Worm (Caenorhabditis elegans) whole organism, L3 larva: ENCODE results near the gene ekl-6.

Source experiments
- R02D3.7 ChIP-seq: fragments of 150-350 bp; optimal IDR thresholded peaks from 2 replicates; lab custom pipeline; 2014; ENCODE audit warnings: missing biosample characterization, missing genetic modification characterization
- ZK546.5 ChIP-seq: sonication (generic microtip); optimal IDR thresholded peaks from 2 replicates; lab custom pipeline; 2017; ENCODE audit warnings: missing biosample characterization, missing genetic modification characterization
- aly-2 ChIP-seq: fragments of 150-350 bp; optimal IDR thresholded peaks from 2 replicates; lab custom pipeline; 2014; ENCODE audit warnings: missing biosample characterization, missing genetic modification characterization
- ceh-16 ChIP-seq: sonication (generic microtip); optimal IDR thresholded peaks from 2 replicates; lab custom pipeline; 2017; ENCODE audit warnings: missing biosample characterization, missing genetic modification characterization
- ceh-28 ChIP-seq: fragments of 150-350 bp; optimal IDR thresholded peaks from 2 replicates; lab custom pipeline; 2014; ENCODE audit warnings: missing biosample characterization, missing genetic modification reagents, missing genetic modification characterization
- ceh-82 ChIP-seq: fragments of 150-350 bp; optimal IDR thresholded peaks from 2 replicates; lab custom pipeline; 2014; ENCODE audit warnings: missing biosample characterization, missing genetic modification characterization
- ceh-9 ChIP-seq: sonication (generic microtip); optimal IDR thresholded peaks from 2 replicates; lab custom pipeline; 2018; ENCODE audit warnings: missing biosample characterization, missing genetic modification characterization
- daf-12 ChIP-seq: fragments of 150-350 bp; optimal IDR thresholded peaks from 2 replicates; lab custom pipeline; 2014; ENCODE audit warnings: missing biosample characterization, missing genetic modification reagents, missing genetic modification characterization
- egl-27 ChIP-seq: sonication (generic microtip); optimal IDR thresholded peaks from 4 replicates; lab custom pipeline; 2017; ENCODE audit warnings: missing biosample characterization, missing genetic modification reagents, missing genetic modification characterization
- egl-5 ChIP-seq: fragments of 150-350 bp; optimal IDR thresholded peaks from 2 replicates; lab custom pipeline; 2017; ENCODE audit warnings: missing biosample characterization, missing genetic modification reagents, missing genetic modification characterization, inconsistent platforms
- elt-2 ChIP-seq: sonication (generic microtip); optimal IDR thresholded peaks from 2 replicates; lab custom pipeline; 2016; ENCODE audit warnings: missing genetic modification reagents, mild to moderate bottlenecking, missing genetic modification characterization, missing compliant biosample characterization
- elt-3 ChIP-seq, 3 experiments: fragments of 150-350 bp in 1 of 3; sonication (generic microtip) in 2 of 3; optimal IDR thresholded peaks; 2 replicates in 2 of 3; 4 replicates in 1 of 3; lab custom pipeline; 2014 to 2017; ENCODE audit warnings: missing biosample characterization in 3 of 3, missing genetic modification characterization in 3 of 3
- fkh-10 ChIP-seq: sonication (generic microtip); optimal IDR thresholded peaks from 2 replicates; lab custom pipeline; 2017; ENCODE audit warnings: missing biosample characterization, missing genetic modification reagents, missing genetic modification characterization
- fkh-2 ChIP-seq: fragments of 150-350 bp; optimal IDR thresholded peaks from 2 replicates; lab custom pipeline; 2014; ENCODE audit warnings: missing biosample characterization, missing genetic modification reagents, missing genetic modification characterization
- fos-1 ChIP-seq: fragments of 150-350 bp; optimal IDR thresholded peaks from 2 replicates; lab custom pipeline; 2014; ENCODE audit warnings: missing biosample characterization, missing genetic modification characterization
- hmg-11 ChIP-seq: sonication (generic microtip); optimal IDR thresholded peaks from 2 replicates; lab custom pipeline; 2016; ENCODE audit warnings: missing genetic modification characterization, missing compliant biosample characterization
- lin-15B ChIP-seq: fragments of 150-350 bp; optimal IDR thresholded peaks from 2 replicates; lab custom pipeline; 2014; ENCODE audit warnings: missing biosample characterization, missing genetic modification characterization
- lin-39 ChIP-seq: fragments of 150-350 bp; optimal IDR thresholded peaks from 2 replicates; lab custom pipeline; 2018; ENCODE audit warnings: missing biosample characterization, missing genetic modification reagents, missing genetic modification characterization
- nfya-1 ChIP-seq: sonication (generic microtip); optimal IDR thresholded peaks from 2 replicates; lab custom pipeline; 2017; ENCODE audit warnings: missing genetic modification characterization, mild to moderate bottlenecking, missing compliant biosample characterization, antibody characterized with exemption, moderate library complexity; ENCODE audit not compliant: insufficient read depth
- nhr-11 ChIP-seq: fragments of 150-350 bp; optimal IDR thresholded peaks from 2 replicates; lab custom pipeline; 2014; ENCODE audit warnings: missing biosample characterization, missing genetic modification characterization
- nhr-12 ChIP-seq: fragments of 150-350 bp; optimal IDR thresholded peaks from 2 replicates; lab custom pipeline; 2014; ENCODE audit warnings: missing biosample characterization, missing genetic modification characterization
- nhr-237 ChIP-seq: fragments of 150-350 bp; optimal IDR thresholded peaks from 2 replicates; lab custom pipeline; 2014; ENCODE audit warnings: missing biosample characterization, missing genetic modification characterization
- nhr-25 ChIP-seq: sonication (generic microtip); optimal IDR thresholded peaks from 2 replicates; lab custom pipeline; 2017; ENCODE audit warnings: missing biosample characterization, missing genetic modification characterization
- nhr-43 ChIP-seq: sonication (generic microtip); optimal IDR thresholded peaks from 2 replicates; lab custom pipeline; 2016; ENCODE audit warnings: mild to moderate bottlenecking, missing genetic modification characterization, missing compliant biosample characterization; ENCODE audit not compliant: poor library complexity, severe bottlenecking
- nhr-76 ChIP-seq: fragments of 150-350 bp; sonication (generic microtip); optimal IDR thresholded peaks from 5 replicates; lab custom pipeline; 2014; ENCODE audit warnings: missing biosample characterization, missing genetic modification characterization
- pqm-1 ChIP-seq: fragments of 150-350 bp; optimal IDR thresholded peaks from 2 replicates; lab custom pipeline; 2017; ENCODE audit warnings: missing biosample characterization, missing genetic modification characterization, inconsistent platforms
- sea-2 ChIP-seq: fragments of 150-350 bp; sonication (generic microtip); optimal IDR thresholded peaks from 4 replicates; lab custom pipeline; 2014; ENCODE audit warnings: missing biosample characterization, missing genetic modification reagents, missing genetic modification characterization
- skn-1 ChIP-seq: fragments of 150-350 bp; optimal IDR thresholded peaks from 2 replicates; lab custom pipeline; 2014; ENCODE audit warnings: missing biosample characterization, missing genetic modification characterization
- snpc-4 ChIP-seq: fragments of 150-350 bp; optimal IDR thresholded peaks from 2 replicates; lab custom pipeline; 2014; ENCODE audit warnings: missing biosample characterization, missing genetic modification characterization
- tbx-2 ChIP-seq: sonication (generic microtip); optimal IDR thresholded peaks from 2 replicates; lab custom pipeline; 2016; ENCODE audit warnings: mild to moderate bottlenecking, missing genetic modification characterization, missing compliant biosample characterization
- unc-39 ChIP-seq: sonication (generic microtip); optimal IDR thresholded peaks from 4 replicates; lab custom pipeline; 2017; ENCODE audit warnings: missing biosample characterization, missing genetic modification characterization
- unc-62 ChIP-seq: fragments of 150-350 bp; sonication (generic microtip); optimal IDR thresholded peaks from 4 replicates; lab custom pipeline; 2014; ENCODE audit warnings: missing biosample characterization, missing genetic modification reagents, missing genetic modification characterization
- ztf-11 ChIP-seq: fragments of 150-350 bp; optimal IDR thresholded peaks from 2 replicates; lab custom pipeline; 2014; ENCODE audit warnings: missing biosample characterization, missing genetic modification characterization
- ztf-4 ChIP-seq: fragments of 150-350 bp; optimal IDR thresholded peaks from 2 replicates; lab custom pipeline; 2014; ENCODE audit warnings: missing biosample characterization, missing genetic modification characterization

Gene ekl-6

ce11 chrIII:10097981-10098380, 33.8 kb downstream of the ekl-6 start, which contains the start of gene spop-1:
TSS of gene spop-1 (minus strand) at chrIII:10098081.
- TF ChIP-seq nhr-12 (tag; lab: Kevin White, UChicago): no peak
- no peak for TF ChIP-seq fos-1 (tag; lab: Kevin White, UChicago)
- no peak for TF ChIP-seq ceh-82 (tag; lab: Kevin White, UChicago)
- no peak for TF ChIP-seq hmg-11 (tag; lab: Kevin White, UChicago)
- TF ChIP-seq nhr-25 (tag; lab: Kevin White, UChicago): no peak
- TF ChIP-seq egl-27 (tag; lab: Kevin White, UChicago): no peak
- TF ChIP-seq aly-2 (tag; lab: Kevin White, UChicago): no peak
- TF ChIP-seq snpc-4: no peak
- no peak for TF ChIP-seq lin-39 (tag; lab: Kevin White, UChicago)
- TF ChIP-seq fkh-10 (GFP tag; lab: Kevin White, UChicago): no peak
- no peak for TF ChIP-seq elt-2
- TF ChIP-seq lin-15B (tag; lab: Kevin White, UChicago): no peak
- no peak for TF ChIP-seq nhr-76 (tag; lab: Kevin White, UChicago)
- TF ChIP-seq ceh-28 (tag; lab: Kevin White, UChicago): no peak
- no peak for TF ChIP-seq sea-2 (GFP tag; lab: Kevin White, UChicago)
- TF ChIP-seq ztf-4 (tag; lab: Kevin White, UChicago): no peak
- TF ChIP-seq nhr-237 (tag; lab: Kevin White, UChicago): no peak
- TF ChIP-seq nhr-11: no peak
- no peak for TF ChIP-seq R02D3.7 (tag; lab: Kevin White, UChicago)

- TF ChIP-seq R02D3.7 (tag; lab: Kevin White, UChicago): no peak
- TF ChIP-seq daf-12 (tag; lab: Kevin White, UChicago): no peak
- no peak for TF ChIP-seq fos-1 (tag; lab: Kevin White, UChicago)
- TF ChIP-seq ztf-4 (tag; lab: Kevin White, UChicago): no peak
- TF ChIP-seq tbx-2 (tag; lab: Kevin White, UChicago): no peak
- TF ChIP-seq nfya-1 (tag; lab: Kevin White, UChicago): no peak
- no peak for TF ChIP-seq elt-2
- TF ChIP-seq ceh-16: no peak
- TF ChIP-seq egl-27 (tag; lab: Kevin White, UChicago): no peak
- no peak for TF ChIP-seq nhr-43 (tag; lab: Kevin White, UChicago)
- no peak for TF ChIP-seq hmg-11 (tag; lab: Kevin White, UChicago)
- TF ChIP-seq pqm-1: no peak
- TF ChIP-seq lin-39 (tag; lab: Kevin White, UChicago): no peak
- TF ChIP-seq nhr-25 (tag; lab: Kevin White, UChicago): no peak
Observed at ce11 chrIII:10101352-10101751, 37.1 kb downstream of the ekl-6 start, which contains the start of gene kel-10. TSS of gene kel-10 (minus strand) at chrIII:10101452.

- no peak for TF ChIP-seq nhr-43 (tag; lab: Kevin White, UChicago)
- no peak for TF ChIP-seq skn-1 (tag; lab: Kevin White, UChicago)
- TF ChIP-seq nhr-11: no peak
- no peak for TF ChIP-seq fos-1 (tag; lab: Kevin White, UChicago)
- no peak for TF ChIP-seq elt-3 (tag; optimal IDR thresholded peaks at IDR 0.05; lab: Kevin White, UChicago)
- TF ChIP-seq fkh-10 (GFP tag; lab: Kevin White, UChicago): no peak
- TF ChIP-seq aly-2 (tag; lab: Kevin White, UChicago): no peak
- no peak for TF ChIP-seq unc-39 (tag; lab: Kevin White, UChicago)
- no peak for TF ChIP-seq ceh-28 (tag; lab: Kevin White, UChicago)
- no peak for TF ChIP-seq nhr-25 (tag; lab: Kevin White, UChicago)
- TF ChIP-seq ztf-11: no peak
- no peak for TF ChIP-seq ZK546.5 (tag; lab: Kevin White, UChicago)
- no peak for TF ChIP-seq fkh-2
- TF ChIP-seq lin-39 (tag; lab: Kevin White, UChicago): no peak
- TF ChIP-seq ztf-4 (tag; lab: Kevin White, UChicago): no peak
- TF ChIP-seq unc-62: no peak
- no peak for TF ChIP-seq egl-5
- no peak for TF ChIP-seq pqm-1
- no peak for TF ChIP-seq nhr-237 (tag; lab: Kevin White, UChicago)
Observed at ce11 chrIII:10106390-10106789, 42.2 kb downstream of the ekl-6 start, which contains the start of gene srt-55. TSS of gene srt-55 (minus strand) at chrIII:10106490.

- no peak for TF ChIP-seq lin-39 (tag; lab: Kevin White, UChicago)
- TF ChIP-seq nhr-11: no peak
- TF ChIP-seq aly-2 (tag; lab: Kevin White, UChicago): no peak
- TF ChIP-seq ceh-9 (tag; lab: Kevin White, UChicago): no peak
Observed at ce11 chrIII:10108995-10109394, 44.8 kb downstream of the ekl-6 start, which contains the start of gene T16H12.9. TSS of gene T16H12.9 (plus strand) at chrIII:10109295.
